Worm (Caenorhabditis elegans) whole organism, L1 larva: ENCODE measurements around the gene str-12.

Experiments used
- C04F5.9 ChIP-seq: sonication (generic microtip); optimal IDR thresholded peaks from 2 replicates; lab custom pipeline; 2016; ENCODE audit warnings: missing genetic modification characterization, missing compliant biosample characterization
- C16A3.4 ChIP-seq: fragments of 150-350 bp; optimal IDR thresholded peaks from 2 replicates; lab custom pipeline; 2014; ENCODE audit warnings: missing biosample characterization, missing genetic modification characterization
- F16B12.6 ChIP-seq: fragments of 150-350 bp; optimal IDR thresholded peaks from 2 replicates; lab custom pipeline; 2014; ENCODE audit warnings: missing biosample characterization, missing genetic modification characterization
- aly-2 ChIP-seq: fragments of 150-350 bp; optimal IDR thresholded peaks from 2 replicates; lab custom pipeline; 2014; ENCODE audit warnings: missing biosample characterization, missing genetic modification characterization
- ama-1 ChIP-seq: fragments of 150-350 bp; optimal IDR thresholded peaks from 2 replicates; lab custom pipeline; 2014
- ceh-82 ChIP-seq, 3 experiments: fragments of 150-350 bp in 1 of 3; sonication (generic microtip) in 2 of 3; optimal IDR thresholded peaks; 2 replicates each; lab custom pipeline; 2014 to 2017; ENCODE audit warnings: missing biosample characterization in 3 of 3, missing genetic modification characterization in 3 of 3
- ceh-88 ChIP-seq: fragments of 200-800 bp; sonication (Bioruptor generic); IDR thresholded peaks from 2 replicates; pipeline ENCODE4 v1.3.6; 2022; ENCODE audit warnings: missing genetic modification characterization, missing compliant biosample characterization
- dpl-1 ChIP-seq, 3 experiments: fragments of 150-350 bp in 2 of 3; sonication (generic microtip) in 1 of 3; optimal IDR thresholded peaks; 2 replicates each; lab custom pipeline; 2014 to 2017; ENCODE audit warnings: missing biosample characterization in 3 of 3, missing genetic modification characterization in 3 of 3, missing genetic modification reagents in 3 of 3
- dsc-1 ChIP-seq: sonication (generic microtip); optimal IDR thresholded peaks from 2 replicates; lab custom pipeline; 2016; ENCODE audit warnings: mild to moderate bottlenecking, missing genetic modification characterization, missing compliant biosample characterization
- efl-1 ChIP-seq, 4 experiments: fragments of 150-350 bp; optimal IDR thresholded peaks in 3 of 4; peaks in 1 of 4; 1 replicate in 1 of 4; 2 replicates in 3 of 4; lab custom pipeline; 2014; ENCODE audit warnings: missing biosample characterization in 2 of 4, missing genetic modification characterization in 2 of 4, missing genetic modification reagents in 2 of 4
- efl-3 ChIP-seq: fragments of 200-800 bp; sonication (Bioruptor generic); optimal IDR thresholded peaks from 2 replicates; lab custom pipeline; 2018; ENCODE audit warnings: mild to moderate bottlenecking, missing genetic modification characterization, missing compliant biosample characterization
- egl-27 ChIP-seq, 2 experiments: fragments of 150-350 bp in 1 of 2; sonication (generic microtip); optimal IDR thresholded peaks; 3 replicates each; lab custom pipeline; 2017 to 2018; ENCODE audit warnings: missing biosample characterization in 2 of 2, missing genetic modification characterization in 2 of 2, missing genetic modification reagents in 2 of 2
- elt-2 ChIP-seq: sonication (generic microtip); optimal IDR thresholded peaks from 2 replicates; lab custom pipeline; 2016; ENCODE audit warnings: missing genetic modification characterization, mild to moderate bottlenecking, inconsistent platforms, missing compliant biosample characterization, missing genetic modification reagents
- elt-3 ChIP-seq, 6 experiments: fragments of 150-350 bp in 1 of 6; sonication (generic microtip); optimal IDR thresholded peaks; 2 replicates each; lab custom pipeline; 2017 to 2018; ENCODE audit warnings: missing biosample characterization in 6 of 6, missing genetic modification characterization in 6 of 6, inconsistent platforms in 1 of 6
- ets-5 ChIP-seq: fragments of 200-800 bp; sonication (Bioruptor generic); IDR thresholded peaks from 2 replicates; pipeline ENCODE4 v1.3.6; 2022; ENCODE audit warnings: missing genetic modification characterization, missing compliant biosample characterization
- fkh-8 ChIP-seq: sonication (generic microtip); optimal IDR thresholded peaks from 2 replicates; lab custom pipeline; 2016; ENCODE audit warnings: mild to moderate bottlenecking, missing genetic modification characterization, missing compliant biosample characterization
- fos-1 ChIP-seq: fragments of 150-350 bp; optimal IDR thresholded peaks from 2 replicates; lab custom pipeline; 2014; ENCODE audit warnings: missing biosample characterization, missing genetic modification characterization
- grh-1 ChIP-seq: fragments of 200-800 bp; sonication (Bioruptor generic); IDR thresholded peaks from 2 replicates; pipeline ENCODE4 v1.3.6; 2022; ENCODE audit warnings: missing genetic modification reagents, missing genetic modification characterization, missing compliant biosample characterization
- irx-1 ChIP-seq: sonication (generic microtip); optimal IDR thresholded peaks from 2 replicates; lab custom pipeline; 2016; ENCODE audit warnings: missing genetic modification characterization, missing compliant biosample characterization
- isw-1 ChIP-seq: fragments of 200-800 bp; sonication (Bioruptor generic); IDR thresholded peaks from 2 replicates; pipeline ENCODE4 v1.3.6; 2022; ENCODE audit warnings: missing genetic modification characterization, missing compliant biosample characterization
- lin-13 ChIP-seq: fragments of 150-350 bp; optimal IDR thresholded peaks from 2 replicates; lab custom pipeline; 2014; ENCODE audit warnings: missing biosample characterization, missing genetic modification reagents, missing genetic modification characterization
- lin-14 ChIP-seq: fragments of 200-800 bp; sonication (Bioruptor generic); optimal IDR thresholded peaks from 2 replicates; lab custom pipeline; 2018; ENCODE audit warnings: mild to moderate bottlenecking, missing genetic modification characterization, moderate library complexity, missing compliant biosample characterization
- lin-15B ChIP-seq: fragments of 150-350 bp; sonication (generic microtip); optimal IDR thresholded peaks from 3 replicates; lab custom pipeline; 2014; ENCODE audit warnings: missing biosample characterization, missing genetic modification characterization
- lin-35 ChIP-seq, 2 experiments: fragments of 150-350 bp; optimal IDR thresholded peaks; 2 replicates each; lab custom pipeline; 2014; ENCODE audit warnings: missing biosample characterization in 2 of 2, missing genetic modification characterization in 2 of 2, missing genetic modification reagents in 2 of 2
- lir-3 ChIP-seq: sonication (generic microtip); optimal IDR thresholded peaks from 2 replicates; lab custom pipeline; 2016; ENCODE audit warnings: mild to moderate bottlenecking, missing genetic modification characterization, moderate library complexity, missing compliant biosample characterization; ENCODE audit not compliant: poor library complexity
- lsy-2 ChIP-seq, 2 experiments: fragments of 150-350 bp; optimal IDR thresholded peaks; 2 replicates each; lab custom pipeline; 2014; ENCODE audit warnings: missing biosample characterization in 2 of 2, missing genetic modification characterization in 2 of 2
- mdl-1 ChIP-seq, 2 experiments: fragments of 150-350 bp; optimal IDR thresholded peaks; 2 replicates each; lab custom pipeline; 2014 to 2017; ENCODE audit warnings: missing biosample characterization in 2 of 2, missing genetic modification characterization in 2 of 2, inconsistent platforms in 1 of 2
- mep-1 ChIP-seq: fragments of 150-350 bp; optimal IDR thresholded peaks from 2 replicates; lab custom pipeline; 2014; ENCODE audit warnings: missing biosample characterization, missing genetic modification characterization
- nhr-11 ChIP-seq: fragments of 150-350 bp; optimal IDR thresholded peaks from 2 replicates; lab custom pipeline; 2014; ENCODE audit warnings: missing biosample characterization, missing genetic modification characterization
- nhr-19 ChIP-seq: fragments of 200-800 bp; sonication (Bioruptor generic); conservative IDR thresholded peaks from 2 replicates; pipeline ENCODE4 v1.3.6; 2022; ENCODE audit warnings: missing genetic modification characterization, missing compliant biosample characterization
- nhr-20 ChIP-seq: sonication (generic microtip); optimal IDR thresholded peaks from 2 replicates; lab custom pipeline; 2016; ENCODE audit warnings: mild to moderate bottlenecking, missing genetic modification characterization, missing compliant biosample characterization
- nhr-237 ChIP-seq: fragments of 150-350 bp; optimal IDR thresholded peaks from 2 replicates; lab custom pipeline; 2014; ENCODE audit warnings: missing biosample characterization, missing genetic modification characterization
- nhr-47 ChIP-seq: sonication (generic microtip); optimal IDR thresholded peaks from 2 replicates; lab custom pipeline; 2016; ENCODE audit warnings: mild to moderate bottlenecking, missing genetic modification characterization, moderate library complexity, missing compliant biosample characterization
- nhr-71 ChIP-seq: sonication (generic microtip); optimal IDR thresholded peaks from 2 replicates; lab custom pipeline; 2016; ENCODE audit warnings: mild to moderate bottlenecking, missing genetic modification characterization, moderate library complexity, missing compliant biosample characterization
- nhr-77 ChIP-seq: fragments of 150-350 bp; optimal IDR thresholded peaks from 2 replicates; lab custom pipeline; 2014; ENCODE audit warnings: missing biosample characterization, missing genetic modification characterization
- nhr-85 ChIP-seq: sonication (generic microtip); peaks from one replicate; lab custom pipeline; 2016; ENCODE audit warnings: missing genetic modification characterization, inconsistent platforms, missing compliant biosample characterization
- nhr-90 ChIP-seq: sonication (generic microtip); optimal IDR thresholded peaks from 2 replicates; lab custom pipeline; 2016; ENCODE audit warnings: mild to moderate bottlenecking, missing genetic modification characterization, missing compliant biosample characterization; ENCODE audit not compliant: poor library complexity
- pqm-1 ChIP-seq: sonication (generic microtip); optimal IDR thresholded peaks from 3 replicates; lab custom pipeline; 2017; ENCODE audit warnings: missing biosample characterization, missing genetic modification characterization
- rnt-1 ChIP-seq: sonication (generic microtip); optimal IDR thresholded peaks from 2 replicates; lab custom pipeline; 2016; ENCODE audit warnings: mild to moderate bottlenecking, missing genetic modification characterization, moderate library complexity, missing compliant biosample characterization
- skn-1 ChIP-seq: fragments of 150-350 bp; optimal IDR thresholded peaks from 2 replicates; lab custom pipeline; 2014; ENCODE audit warnings: missing biosample characterization, missing genetic modification characterization
- snpc-4 ChIP-seq: fragments of 150-350 bp; optimal IDR thresholded peaks from 2 replicates; lab custom pipeline; 2014; ENCODE audit warnings: missing biosample characterization, missing genetic modification characterization
- snu-23 ChIP-seq: sonication (generic microtip); optimal IDR thresholded peaks from 2 replicates; lab custom pipeline; 2016; ENCODE audit warnings: missing genetic modification characterization, missing compliant biosample characterization
- sup-37 ChIP-seq: fragments of 200-800 bp; sonication (Bioruptor generic); optimal IDR thresholded peaks from 2 replicates; lab custom pipeline; 2018; ENCODE audit warnings: mild to moderate bottlenecking, missing genetic modification characterization, missing compliant biosample characterization
- swsn-7 ChIP-seq: sonication (generic microtip); optimal IDR thresholded peaks from 2 replicates; lab custom pipeline; 2016; ENCODE audit warnings: missing genetic modification characterization, missing compliant biosample characterization
- tbx-2 ChIP-seq: sonication (generic microtip); optimal IDR thresholded peaks from 2 replicates; lab custom pipeline; 2016; ENCODE audit warnings: missing genetic modification characterization, missing compliant biosample characterization
- unc-130 ChIP-seq: fragments of 150-350 bp; optimal IDR thresholded peaks from 2 replicates; lab custom pipeline; 2017; ENCODE audit warnings: missing biosample characterization, missing genetic modification characterization, inconsistent platforms
- unc-86 ChIP-seq: sonication (generic microtip); optimal IDR thresholded peaks from 2 replicates; lab custom pipeline; 2016; ENCODE audit warnings: missing genetic modification characterization, missing compliant biosample characterization
- xbp-1 ChIP-seq: sonication (generic microtip); optimal IDR thresholded peaks from 2 replicates; lab custom pipeline; 2016; ENCODE audit warnings: missing genetic modification characterization, missing compliant biosample characterization

str-12 gene

ce11 chrV:15568381-15568780 is 42.3 kb upstream of the str-12 start:
- TF ChIP-seq ama-1 (peak; percentile 13), lir-3 (peak; percentile 3), efl-1 (optimal IDR thresholded peaks at IDR 0.05; lab: Kevin White, UChicago) (no peak), efl-1 (GFP tag; optimal IDR thresholded peaks at IDR 0.05 in 1 of 2; lab: Kevin White, UChicago) (peak in 1 of 2 experiments; percentile 88), swsn-7 (tag; lab: Kevin White, UChicago) (no peak)

- TF ChIP-seq nhr-71 (tag; lab: Kevin White, UChicago) (peak; percentile 64), C04F5.9 (no peak), nhr-19 (GFP tag; lab: Robert Waterston, UW) (peak; percentile 64), aly-2 (peak; percentile 93), C16A3.4 (peak; percentile 56), skn-1 (peak; percentile 19), nhr-77 (tag; lab: Kevin White, UChicago) (peak; percentile 34), snpc-4 (peak; percentile 56), sup-37 (peak; percentile 4), dpl-1 (GFP tag; optimal IDR thresholded peaks at IDR 0.05; lab: Kevin White, UChicago) (peak; percentile 91 to 96 (median 95)), nhr-237 (tag; lab: Kevin White, UChicago) (no peak), efl-3 (GFP tag; lab: Kevin White, UChicago) (no peak), swsn-7 (tag; lab: Kevin White, UChicago) (peak; percentile 32), rnt-1 (peak; percentile 51), ets-5 (GFP tag; lab: Robert Waterston, UW) (no peak), mdl-1 (tag; optimal IDR thresholded peaks at IDR 0.05; lab: Kevin White, UChicago) (peak in 1 of 2 experiments; percentile 26), ceh-88 (no peak), efl-1 (optimal IDR thresholded peaks at IDR 0.05; lab: Kevin White, UChicago) (peak; percentile 96 to 97), efl-1 (GFP tag; optimal IDR thresholded peaks at IDR 0.05 in 1 of 2; lab: Kevin White, UChicago) (peak; percentile 95 to 99), xbp-1 (tag; lab: Kevin White, UChicago) (peak; percentile 48), fos-1 (tag; lab: Kevin White, UChicago) (peak; percentile 11), ama-1 (peak; percentile 95), nhr-11 (tag; lab: Kevin White, UChicago) (no peak), pqm-1 (tag; lab: Kevin White, UChicago) (no peak), tbx-2 (tag; lab: Kevin White, UChicago) (peak; percentile 63), F16B12.6 (tag; lab: Kevin White, UChicago) (peak; percentile 19), dsc-1 (tag; lab: Kevin White, UChicago) (no peak), grh-1 (no peak), elt-2 (tag; lab: Kevin White, UChicago) (peak; percentile 2), nhr-90 (tag; lab: Kevin White, UChicago) (peak; percentile 13), lin-35 (GFP tag; optimal IDR thresholded peaks at IDR 0.05; lab: Kevin White, UChicago) (peak; percentile 95 to 97), nhr-20 (tag; lab: Kevin White, UChicago) (peak; percentile 43), irx-1 (tag; lab: Kevin White, UChicago) (peak; percentile 52), unc-130 (tag; lab: Kevin White, UChicago) (peak; percentile 50), nhr-85 (tag; lab: Kevin White, UChicago) (no peak), lsy-2 (tag; optimal IDR thresholded peaks at IDR 0.05; lab: Kevin White, UChicago) (peak; percentile 65 to 82), isw-1 (GFP tag; lab: Robert Waterston, UW) (peak; percentile 39), mep-1 (peak; percentile 50), lin-14 (GFP tag; lab: Kevin White, UChicago) (peak; percentile 63), snu-23 (GFP tag; lab: Kevin White, UChicago) (peak; percentile 62), elt-3 (tag; optimal IDR thresholded peaks at IDR 0.05; lab: Kevin White, UChicago) (peak in 1 of 6 experiments; percentile 58), lin-15B (tag; lab: Kevin White, UChicago) (peak; percentile 34), ceh-82 (tag; optimal IDR thresholded peaks at IDR 0.05; lab: Kevin White, UChicago) (peak in 2 of 3 experiments; percentile 48 to 56), unc-86 (peak; percentile 5), fkh-8 (tag; lab: Kevin White, UChicago) (peak; percentile 4), lin-13 (GFP tag; lab: Kevin White, UChicago) (peak; percentile 41), nhr-47 (tag; lab: Kevin White, UChicago) (peak; percentile 55), egl-27 (tag; optimal IDR thresholded peaks at IDR 0.05; lab: Kevin White, UChicago) (no peak)
These were observed 40.8 kb upstream of the str-12 start, which contains the start of gene lsm-5 for ce11 chrV:15569702-15570430. Gene lsm-5 (plus strand): TSS chrV:15570380.
